Fruit fly (Drosophila melanogaster) whole organism, prepupa: Measurements from ENCODE around the gene dj-1beta.

Source experiments
- Blimp-1 ChIP-seq: fragments of 200-800 bp; sonication (Bioruptor generic); optimal IDR thresholded peaks from 3 replicates; lab custom pipeline; 2017; ENCODE audit warnings: missing biosample characterization, missing genetic modification characterization, mild to moderate bottlenecking, moderate library complexity, missing genetic modification reagents
- CG10631 ChIP-seq: fragments of 200-800 bp; sonication (Bioruptor generic); optimal IDR thresholded peaks from 2 replicates; lab custom pipeline; 2016; ENCODE audit warnings: missing biosample characterization, missing genetic modification characterization
- CG10669 ChIP-seq: fragments of 200-800 bp; sonication (Bioruptor generic); optimal IDR thresholded peaks from 3 replicates; lab custom pipeline; 2018; ENCODE audit warnings: missing biosample characterization, mild to moderate bottlenecking, missing genetic modification characterization, moderate library complexity
- CG11902 ChIP-seq: fragments of 200-800 bp; sonication (Bioruptor generic); optimal IDR thresholded peaks from 3 replicates; lab custom pipeline; 2016; ENCODE audit warnings: missing biosample characterization, missing genetic modification characterization
- CG15336 ChIP-seq: fragments of 200-800 bp; sonication (Bioruptor generic); IDR thresholded peaks from 2 replicates; pipeline ENCODE4 v1.3.6; 2022; ENCODE audit warnings: missing biosample characterization, missing genetic modification characterization
- CG16779 ChIP-seq: fragments of 200-800 bp; sonication (Bioruptor generic); optimal IDR thresholded peaks from 3 replicates; lab custom pipeline; 2017; ENCODE audit warnings: missing biosample characterization, mild to moderate bottlenecking, missing genetic modification characterization
- CG3032 ChIP-seq: fragments of 200-800 bp; optimal IDR thresholded peaks from 2 replicates; lab custom pipeline; 2019; ENCODE audit warnings: missing biosample characterization, mild to moderate bottlenecking, missing genetic modification characterization, moderate library complexity
- CG31627 ChIP-seq: fragments of 200-800 bp; sonication (Bioruptor generic); optimal IDR thresholded peaks from 3 replicates; lab custom pipeline; 2016; ENCODE audit warnings: missing biosample characterization, missing genetic modification characterization
- CG32006 ChIP-seq: fragments of 200-800 bp; sonication (Bioruptor generic); optimal IDR thresholded peaks from 3 replicates; lab custom pipeline; 2017; ENCODE audit warnings: missing biosample characterization, mild to moderate bottlenecking, missing genetic modification characterization
- CG34406 ChIP-seq: fragments of 200-800 bp; sonication (Bioruptor generic); optimal IDR thresholded peaks from 3 replicates; lab custom pipeline; 2016; ENCODE audit warnings: missing biosample characterization, missing genetic modification characterization
- CG6163 ChIP-seq: fragments of 200-800 bp; sonication (Bioruptor generic); IDR thresholded peaks from 3 replicates; pipeline ENCODE4 v1.3.6; 2022; ENCODE audit warnings: missing biosample characterization, missing genetic modification characterization
- CG6276 ChIP-seq: fragments of 200-800 bp; sonication (Bioruptor generic); optimal IDR thresholded peaks from 2 replicates; lab custom pipeline; 2017; ENCODE audit warnings: missing biosample characterization, mild to moderate bottlenecking, missing genetic modification characterization
- CG7368 ChIP-seq: fragments of 200-800 bp; sonication (Bioruptor generic); optimal IDR thresholded peaks from 3 replicates; lab custom pipeline; 2016; ENCODE audit warnings: missing biosample characterization, missing genetic modification characterization
- CG8632 ChIP-seq: fragments of 200-800 bp; sonication (Bioruptor generic); optimal IDR thresholded peaks from 3 replicates; lab custom pipeline; 2016; ENCODE audit warnings: missing biosample characterization, missing genetic modification characterization
- Eip78C ChIP-seq: fragments of 200-800 bp; sonication (Bioruptor generic); peaks from one replicate; lab custom pipeline; 2016; ENCODE audit warnings: missing biosample characterization, missing genetic modification characterization
- Eip93F ChIP-seq: fragments of 200-800 bp; sonication (Bioruptor generic); optimal IDR thresholded peaks from 2 replicates; lab custom pipeline; 2016; ENCODE audit warnings: missing biosample characterization, mild to moderate bottlenecking, missing genetic modification characterization
- Ets21C ChIP-seq: fragments of 200-800 bp; sonication (Bioruptor generic); optimal IDR thresholded peaks from 3 replicates; lab custom pipeline; 2016; ENCODE audit warnings: missing biosample characterization, missing genetic modification characterization
- Ets96B ChIP-seq: fragments of 200-800 bp; optimal IDR thresholded peaks from 2 replicates; lab custom pipeline; 2019; ENCODE audit warnings: missing biosample characterization, mild to moderate bottlenecking, missing genetic modification characterization, moderate library complexity
- Gug ChIP-seq: fragments of 200-800 bp; sonication (Bioruptor generic); IDR thresholded peaks from 2 replicates; pipeline ENCODE4 v1.3.6; 2022; ENCODE audit warnings: missing biosample characterization, missing genetic modification characterization
- Hr38 ChIP-seq: sonication (Bioruptor generic); optimal IDR thresholded peaks from 2 replicates; lab custom pipeline; 2016; ENCODE audit warnings: missing biosample characterization, missing genetic modification characterization
- Hr39 ChIP-seq: fragments of 200-800 bp; sonication (Bioruptor generic); optimal IDR thresholded peaks from 2 replicates; lab custom pipeline; 2016; ENCODE audit warnings: missing biosample characterization, missing genetic modification characterization
- Lpt ChIP-seq: fragments of 200-800 bp; sonication (Bioruptor generic); optimal IDR thresholded peaks from 3 replicates; lab custom pipeline; 2016; ENCODE audit warnings: missing biosample characterization, missing genetic modification characterization
- Met ChIP-seq: fragments of 200-800 bp; sonication (Bioruptor generic); optimal IDR thresholded peaks from 3 replicates; lab custom pipeline; 2016; ENCODE audit warnings: missing biosample characterization, missing genetic modification characterization
- OdsH ChIP-seq: fragments of 200-800 bp; sonication (Bioruptor generic); optimal IDR thresholded peaks from 3 replicates; lab custom pipeline; 2016; ENCODE audit warnings: missing biosample characterization, missing genetic modification characterization
- Smox ChIP-seq: fragments of 200-800 bp; sonication (Bioruptor generic); optimal IDR thresholded peaks from 3 replicates; lab custom pipeline; 2016; ENCODE audit warnings: missing biosample characterization, missing genetic modification characterization
- Sox14 ChIP-seq: fragments of 200-800 bp; sonication (Bioruptor generic); optimal IDR thresholded peaks from 3 replicates; lab custom pipeline; 2016; ENCODE audit warnings: missing biosample characterization, missing genetic modification characterization
- acj6 ChIP-seq: fragments of 200-800 bp; sonication (Bioruptor generic); optimal IDR thresholded peaks from 3 replicates; lab custom pipeline; 2016; ENCODE audit warnings: missing biosample characterization, missing genetic modification characterization
- cyc ChIP-seq: fragments of 200-800 bp; sonication (Bioruptor generic); optimal IDR thresholded peaks from 3 replicates; lab custom pipeline; 2016; ENCODE audit warnings: missing biosample characterization, missing genetic modification characterization
- dac ChIP-seq: fragments of 200-800 bp; sonication (Bioruptor generic); optimal IDR thresholded peaks from 2 replicates; lab custom pipeline; 2017; ENCODE audit warnings: missing biosample characterization, mild to moderate bottlenecking, missing genetic modification characterization
- dsx ChIP-seq: fragments of 200-800 bp; optimal IDR thresholded peaks from 3 replicates; lab custom pipeline; 2019; ENCODE audit warnings: missing biosample characterization, mild to moderate bottlenecking, missing genetic modification characterization, moderate library complexity; ENCODE audit not compliant: poor library complexity, severe bottlenecking
- esn ChIP-seq: fragments of 200-800 bp; sonication (Bioruptor generic); optimal IDR thresholded peaks from 2 replicates; lab custom pipeline; 2016; ENCODE audit warnings: missing biosample characterization, mild to moderate bottlenecking, missing genetic modification characterization, moderate library complexity
- fd59A ChIP-seq: fragments of 200-800 bp; sonication (Bioruptor generic); optimal IDR thresholded peaks from 2 replicates; lab custom pipeline; 2017; ENCODE audit warnings: missing biosample characterization, mild to moderate bottlenecking, missing genetic modification characterization, missing genetic modification reagents
- fd85E ChIP-seq: fragments of 200-800 bp; sonication (Bioruptor generic); optimal IDR thresholded peaks from 3 replicates; lab custom pipeline; 2016; ENCODE audit warnings: missing biosample characterization, missing genetic modification characterization
- fkh ChIP-seq: fragments of 200-800 bp; sonication (Bioruptor generic); optimal IDR thresholded peaks from 3 replicates; lab custom pipeline; 2017; ENCODE audit warnings: missing biosample characterization, mild to moderate bottlenecking, missing genetic modification characterization, moderate library complexity
- lz ChIP-seq: fragments of 200-800 bp; sonication (Bioruptor generic); optimal IDR thresholded peaks from 3 replicates; lab custom pipeline; 2016; ENCODE audit warnings: missing biosample characterization, missing genetic modification characterization
- net ChIP-seq: fragments of 200-800 bp; sonication (Bioruptor generic); optimal IDR thresholded peaks from 3 replicates; lab custom pipeline; 2016; ENCODE audit warnings: missing biosample characterization, missing genetic modification characterization
- pdm3 ChIP-seq: fragments of 200-800 bp; sonication (Bioruptor generic); optimal IDR thresholded peaks from 3 replicates; lab custom pipeline; 2016; ENCODE audit warnings: missing biosample characterization, missing genetic modification characterization
- salr ChIP-seq, 2 experiments: fragments of 200-800 bp; sonication (Bioruptor generic); optimal IDR thresholded peaks; 3 replicates each; lab custom pipeline; 2016 to 2018; ENCODE audit warnings: missing biosample characterization in 2 of 2, missing genetic modification characterization in 2 of 2, mild to moderate bottlenecking in 1 of 2
- spab ChIP-seq: fragments of 200-800 bp; sonication (Bioruptor generic); optimal IDR thresholded peaks from 2 replicates; lab custom pipeline; 2017; ENCODE audit warnings: missing biosample characterization, mild to moderate bottlenecking, missing genetic modification characterization, missing genetic modification reagents
- svp ChIP-seq: fragments of 200-800 bp; sonication (Bioruptor generic); peaks from one replicate; lab custom pipeline; 2016; ENCODE audit warnings: missing biosample characterization, missing genetic modification characterization

dj-1beta gene

dm6 chr3R:30761140-30761539 lies 45.8 kb upstream of the dj-1beta start (continued):
- TF ChIP-seq Ets96B (tag; lab: Kevin White, UChicago) (peak; percentile 6), spab (GFP tag; lab: Kevin White, UChicago) (peak; percentile 4), esn (GFP tag; lab: Kevin White, UChicago) (peak; percentile 68), fd59A (no peak), fd85E (GFP tag; lab: Kevin White, UChicago) (no peak), CG6276 (no peak), CG11902 (GFP tag; lab: Kevin White, UChicago) (no peak), Hr39 (GFP tag; lab: Kevin White, UChicago) (peak; percentile 43), OdsH (GFP tag; lab: Kevin White, UChicago) (no peak), CG3032 (tag; lab: Kevin White, UChicago) (no peak), Ets21C (GFP tag; lab: Kevin White, UChicago) (peak; percentile 41), Blimp-1 (no peak), net (GFP tag; lab: Kevin White, UChicago) (peak; percentile 14), CG34406 (GFP tag; lab: Kevin White, UChicago) (peak; percentile 17), CG8632 (GFP tag; lab: Kevin White, UChicago) (no peak), CG7368 (GFP tag; lab: Kevin White, UChicago) (no peak), acj6 (GFP tag; lab: Kevin White, UChicago) (peak; percentile 4), Hr38 (GFP tag; lab: Kevin White, UChicago) (no peak), CG16779 (tag; lab: Kevin White, UChicago) (no peak), CG32006 (peak; percentile 4), Eip93F (no peak)

dm6 chr3R:30762230-30762629 lies 44.7 kb upstream of the dj-1beta start:
- TF ChIP-seq lz (no peak), OdsH (GFP tag; lab: Kevin White, UChicago) (no peak), salr (GFP tag; optimal IDR thresholded peaks at IDR 0.05; lab: Kevin White, UChicago) (no peak)
- TF ChIP-seq, all 60 proteins: peak for 0

dm6 chr3R:30764121-30764520 lies 42.8 kb upstream of the dj-1beta start:
- TF ChIP-seq CG16779 (tag; lab: Kevin White, UChicago) = no peak
- no peak for TF ChIP-seq CG15336 (GFP tag; lab: Robert Waterston, UW)
- TF ChIP-seq CG31627 (GFP tag; lab: Kevin White, UChicago) = no peak
- TF ChIP-seq Sox14 (GFP tag; lab: Kevin White, UChicago) = peak; percentile 13
- TF ChIP-seq CG34406 (GFP tag; lab: Kevin White, UChicago) = no peak
- no peak for TF ChIP-seq Smox
- TF ChIP-seq Eip78C = peak; percentile 47
- TF ChIP-seq Gug (GFP tag; lab: Robert Waterston, UW) = no peak
- no peak for TF ChIP-seq salr (GFP tag; optimal IDR thresholded peaks at IDR 0.05; lab: Kevin White, UChicago)
- no peak for TF ChIP-seq Blimp-1
- TF ChIP-seq CG10669 (GFP tag; lab: Kevin White, UChicago) = no peak
- TF ChIP-seq CG6163 (GFP tag; lab: Robert Waterston, UW) = peak; percentile 11; the same call in 1 of the 3 replicates
- TF ChIP-seq cyc (GFP tag; lab: Kevin White, UChicago) = no peak
- TF ChIP-seq CG6276 = no peak
- peak; percentile 32 for TF ChIP-seq fkh (GFP tag; lab: Kevin White, UChicago)
- no peak for TF ChIP-seq Hr39 (GFP tag; lab: Kevin White, UChicago)
- TF ChIP-seq pdm3 (GFP tag; lab: Kevin White, UChicago) = peak; percentile 9
- no peak for TF ChIP-seq CG8632 (GFP tag; lab: Kevin White, UChicago)
- TF ChIP-seq dac (GFP tag; lab: Kevin White, UChicago) = no peak
- TF ChIP-seq acj6 (GFP tag; lab: Kevin White, UChicago) = no peak
- no peak for TF ChIP-seq CG10631
- no peak for TF ChIP-seq OdsH (GFP tag; lab: Kevin White, UChicago)
- peak; percentile 55 for TF ChIP-seq dsx
- TF ChIP-seq svp (GFP tag; lab: Kevin White, UChicago) = peak; percentile 65
- TF ChIP-seq CG7368 (GFP tag; lab: Kevin White, UChicago) = no peak
- no peak for TF ChIP-seq Lpt (GFP tag; lab: Kevin White, UChicago)
- TF ChIP-seq Met (GFP tag; lab: Kevin White, UChicago) = no peak
- TF ChIP-seq, all 60 proteins: peak for 7
